Fruit fly (Drosophila melanogaster) whole organism, wandering third instar larva: ENCODE measurements around the gene CG13926.
A peak's percentile ranks its signal among the peaks of the same experiment; 100 is the strongest.

Experiments
- Abd-B ChIP-seq: fragments of >200 bp; optimal IDR thresholded peaks from 2 replicates; lab custom pipeline; 2017; ENCODE audit warnings: missing biosample characterization, missing genetic modification characterization
- CG32264 ChIP-seq: fragments of 200-800 bp; sonication (Bioruptor generic); optimal IDR thresholded peaks from 2 replicates; lab custom pipeline; 2016; ENCODE audit warnings: missing biosample characterization, missing genetic modification characterization
- CG9705 ChIP-seq: fragments of 200-800 bp; sonication (Bioruptor generic); optimal IDR thresholded peaks from 2 replicates; lab custom pipeline; 2018; ENCODE audit warnings: missing biosample characterization, mild to moderate bottlenecking, missing genetic modification characterization
- CrebA ChIP-seq: fragments of 200-800 bp; sonication (Bioruptor generic); optimal IDR thresholded peaks from 2 replicates; lab custom pipeline; 2016; ENCODE audit warnings: missing biosample characterization, mild to moderate bottlenecking, missing genetic modification characterization, borderline replicate concordance
- Dfd ChIP-seq: fragments of >200 bp; optimal IDR thresholded peaks from 2 replicates; lab custom pipeline; 2017; ENCODE audit warnings: missing biosample characterization, missing genetic modification characterization
- Dif ChIP-seq: fragments of 200-275, 200-300 bp; sonication (Bioruptor generic); optimal IDR thresholded peaks from 2 replicates; lab custom pipeline; 2018; ENCODE audit warnings: missing biosample characterization, missing genetic modification characterization; ENCODE audit not compliant: partially characterized antibody
- GATAd ChIP-seq: sonication (Bioruptor generic); optimal IDR thresholded peaks from 2 replicates; lab custom pipeline; 2016; ENCODE audit warnings: missing biosample characterization, missing genetic modification characterization
- HLH106 ChIP-seq: fragments of 200-800 bp; optimal IDR thresholded peaks from 3 replicates; lab custom pipeline; 2019; ENCODE audit warnings: missing biosample characterization, mild to moderate bottlenecking, missing genetic modification characterization, moderate library complexity
- Hnf4 ChIP-seq: fragments of 200-800 bp; sonication (Bioruptor generic); optimal IDR thresholded peaks from 2 replicates; lab custom pipeline; 2016; ENCODE audit warnings: missing biosample characterization, mild to moderate bottlenecking, missing genetic modification characterization
- Hr78 ChIP-seq: fragments of >200 bp; optimal IDR thresholded peaks from 2 replicates; lab custom pipeline; 2017; ENCODE audit warnings: missing biosample characterization, missing genetic modification characterization
- Hr83 ChIP-seq: fragments of 200-300 bp; sonication (Bioruptor generic); optimal IDR thresholded peaks from 2 replicates; lab custom pipeline; 2016; ENCODE audit warnings: missing biosample characterization, mild to moderate bottlenecking, missing genetic modification characterization, moderate library complexity; ENCODE audit not compliant: poor library complexity, severe bottlenecking
- Jra ChIP-seq: sonication (Bioruptor generic); optimal IDR thresholded peaks from 2 replicates; lab custom pipeline; 2016; ENCODE audit warnings: missing biosample characterization, missing genetic modification characterization
- Mio ChIP-seq: sonication (Bioruptor generic); optimal IDR thresholded peaks from 2 replicates; lab custom pipeline; 2016; ENCODE audit warnings: missing biosample characterization, missing genetic modification characterization
- Myc ChIP-seq: fragments of >200 bp; optimal IDR thresholded peaks from 2 replicates; lab custom pipeline; 2017
- N ChIP-seq: fragments of >200 bp; optimal IDR thresholded peaks from 2 replicates; lab custom pipeline; 2018; ENCODE audit warnings: missing biosample characterization, missing external identifiers, missing genetic modification characterization
- OdsH ChIP-seq: fragments of 200-800 bp; sonication (Bioruptor generic); optimal IDR thresholded peaks from 2 replicates; lab custom pipeline; 2016; ENCODE audit warnings: missing biosample characterization, mild to moderate bottlenecking, missing genetic modification characterization
- Rel ChIP-seq, 2 experiments: fragments of 200-800 bp; sonication (Bioruptor generic) in 1 of 2; optimal IDR thresholded peaks; 2 replicates in 1 of 2; 3 replicates in 1 of 2; lab custom pipeline; 2016 to 2019; ENCODE audit warnings: mild to moderate bottlenecking in 2 of 2, missing biosample characterization in 2 of 2, missing genetic modification characterization in 2 of 2, moderate library complexity in 1 of 2
- Vsx2 ChIP-seq: fragments of 200-300, 225-300 bp; sonication (Bioruptor generic); optimal IDR thresholded peaks from 2 replicates; lab custom pipeline; 2018; ENCODE audit warnings: missing biosample characterization, missing genetic modification characterization; ENCODE audit not compliant: partially characterized antibody
- brk ChIP-seq: fragments of 200-800 bp; sonication (Bioruptor generic); optimal IDR thresholded peaks from 2 replicates; lab custom pipeline; 2016; ENCODE audit warnings: missing biosample characterization, mild to moderate bottlenecking, missing genetic modification characterization
- dl ChIP-seq, 2 experiments: fragments of 175-275, 200-275 bp in 1 of 2; fragments of 200-275 bp in 1 of 2; sonication (Bioruptor generic); optimal IDR thresholded peaks; lab custom pipeline; 2018; ENCODE audit warnings: mild to moderate bottlenecking in 2 of 2, missing biosample characterization in 2 of 2, missing genetic modification characterization in 2 of 2, moderate library complexity in 2 of 2; ENCODE audit not compliant: partially characterized antibody in 2 of 2, insufficient read depth in 1 of 2
- dmrt93B ChIP-seq: fragments of 200-800 bp; sonication (Bioruptor generic); optimal IDR thresholded peaks from 2 replicates; lab custom pipeline; 2018; ENCODE audit warnings: missing biosample characterization, mild to moderate bottlenecking, missing genetic modification characterization
- dsf ChIP-seq: sonication (Bioruptor generic); optimal IDR thresholded peaks from 2 replicates; lab custom pipeline; 2016; ENCODE audit warnings: missing biosample characterization, missing genetic modification characterization, borderline replicate concordance
- ey ChIP-seq: fragments of 200-800 bp; sonication (Bioruptor generic); optimal IDR thresholded peaks from 2 replicates; lab custom pipeline; 2016; ENCODE audit warnings: missing biosample characterization, missing genetic modification characterization
- foxo ChIP-seq, 2 experiments: fragments of 200-800 bp; sonication (Bioruptor generic); optimal IDR thresholded peaks; 2 replicates in 1 of 2; 3 replicates in 1 of 2; lab custom pipeline; 2016 to 2017; ENCODE audit warnings: missing biosample characterization in 2 of 2, missing genetic modification characterization in 2 of 2
- fru ChIP-seq: fragments of 200-800 bp; sonication (Bioruptor generic); optimal IDR thresholded peaks from 3 replicates; lab custom pipeline; 2016; ENCODE audit warnings: missing biosample characterization, mild to moderate bottlenecking, missing genetic modification characterization
- h ChIP-seq: fragments of 200-800 bp; sonication (Bioruptor generic); optimal IDR thresholded peaks from 3 replicates; lab custom pipeline; 2016; ENCODE audit warnings: missing biosample characterization, mild to moderate bottlenecking, missing genetic modification characterization
- jim ChIP-seq: fragments of 175-275, 200-325 bp; sonication (Bioruptor generic); optimal IDR thresholded peaks from 2 replicates; lab custom pipeline; 2016; ENCODE audit warnings: missing biosample characterization, mild to moderate bottlenecking, missing genetic modification characterization
- lola ChIP-seq: fragments of >200 bp; optimal IDR thresholded peaks from 2 replicates; lab custom pipeline; 2017; ENCODE audit warnings: missing biosample characterization, missing genetic modification characterization
- pan ChIP-seq: fragments of >200 bp; optimal IDR thresholded peaks from 2 replicates; lab custom pipeline; 2017
- psq ChIP-seq: fragments of 200-800 bp; sonication (Bioruptor generic); optimal IDR thresholded peaks from 3 replicates; lab custom pipeline; 2017; ENCODE audit warnings: missing biosample characterization, mild to moderate bottlenecking, missing genetic modification characterization, moderate library complexity
- rgr ChIP-seq: fragments of 200-800 bp; sonication (Bioruptor generic); optimal IDR thresholded peaks from 3 replicates; lab custom pipeline; 2016; ENCODE audit warnings: missing biosample characterization, mild to moderate bottlenecking, missing genetic modification characterization
- sage ChIP-seq: fragments of 200-800 bp; sonication (Bioruptor generic); optimal IDR thresholded peaks from 2 replicates; lab custom pipeline; 2016; ENCODE audit warnings: missing biosample characterization, mild to moderate bottlenecking, missing genetic modification characterization
- sv ChIP-seq: fragments of 200-800 bp; sonication (Bioruptor generic); optimal IDR thresholded peaks from 3 replicates; lab custom pipeline; 2016; ENCODE audit warnings: missing biosample characterization, missing genetic modification characterization
- tai ChIP-seq: sonication (Bioruptor generic); optimal IDR thresholded peaks from 2 replicates; lab custom pipeline; 2016; ENCODE audit warnings: missing biosample characterization, missing genetic modification characterization
- usp ChIP-seq: fragments of >200 bp; optimal IDR thresholded peaks from 2 replicates; lab custom pipeline; 2017; ENCODE audit warnings: missing biosample characterization, missing genetic modification characterization
- woc ChIP-seq: sonication (Bioruptor generic); optimal IDR thresholded peaks from 2 replicates; lab custom pipeline; 2016; ENCODE audit warnings: missing biosample characterization, mild to moderate bottlenecking, missing genetic modification characterization

The CG13926 gene

dm6 chr3L:1652700-1653200, 34.8 kb upstream of the CG13926 start, which contains the start of the genes CG7970 and Vta1:
Gene CG7970 (plus strand): TSS chr3L:1652750.
Gene Vta1 (minus strand): TSS chr3L:1652900.
- TF ChIP-seq rgr, result no peak
- TF ChIP-seq Hr83 (GFP tag; lab: Kevin White, UChicago), result peak; percentile 35

DNA sequence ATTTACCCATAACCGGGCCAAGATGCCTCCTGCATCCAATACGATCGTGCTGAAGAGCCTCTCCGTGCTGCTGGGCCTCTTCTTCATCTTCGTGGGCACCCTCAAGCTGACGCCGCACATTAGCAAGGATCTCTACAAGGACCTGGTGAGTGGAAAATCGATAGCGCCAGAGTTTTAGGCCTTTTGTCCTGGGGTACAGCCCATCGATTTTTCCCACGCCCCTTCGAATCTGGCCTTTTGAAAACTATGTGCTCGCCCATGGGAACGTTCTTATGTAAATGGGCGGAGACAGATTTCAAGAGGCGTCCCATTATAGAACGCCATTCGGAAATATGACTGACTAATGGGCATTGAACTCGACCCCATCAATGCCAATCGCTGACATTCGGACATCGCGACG, 31.4 kb upstream of the CG13926 start:
- TF ChIP-seq psq (no peak), Myc (lab: Kevin White, UChicago) (no peak), OdsH (no peak), Vsx2 (GFP tag; lab: Kevin White, UChicago) (no peak), ey (GFP tag; lab: Kevin White, UChicago) (no peak), CrebA (no peak), brk (GFP tag; lab: Kevin White, UChicago) (no peak), CG32264 (GFP tag; lab: Kevin White, UChicago) (no peak), sage (no peak), Rel (GFP tag; optimal IDR thresholded peaks at IDR 0.05; lab: Kevin White, UChicago) (no peak), Rel (tag; optimal IDR thresholded peaks at IDR 0.05; lab: Kevin White, UChicago) (no peak)

DNA sequence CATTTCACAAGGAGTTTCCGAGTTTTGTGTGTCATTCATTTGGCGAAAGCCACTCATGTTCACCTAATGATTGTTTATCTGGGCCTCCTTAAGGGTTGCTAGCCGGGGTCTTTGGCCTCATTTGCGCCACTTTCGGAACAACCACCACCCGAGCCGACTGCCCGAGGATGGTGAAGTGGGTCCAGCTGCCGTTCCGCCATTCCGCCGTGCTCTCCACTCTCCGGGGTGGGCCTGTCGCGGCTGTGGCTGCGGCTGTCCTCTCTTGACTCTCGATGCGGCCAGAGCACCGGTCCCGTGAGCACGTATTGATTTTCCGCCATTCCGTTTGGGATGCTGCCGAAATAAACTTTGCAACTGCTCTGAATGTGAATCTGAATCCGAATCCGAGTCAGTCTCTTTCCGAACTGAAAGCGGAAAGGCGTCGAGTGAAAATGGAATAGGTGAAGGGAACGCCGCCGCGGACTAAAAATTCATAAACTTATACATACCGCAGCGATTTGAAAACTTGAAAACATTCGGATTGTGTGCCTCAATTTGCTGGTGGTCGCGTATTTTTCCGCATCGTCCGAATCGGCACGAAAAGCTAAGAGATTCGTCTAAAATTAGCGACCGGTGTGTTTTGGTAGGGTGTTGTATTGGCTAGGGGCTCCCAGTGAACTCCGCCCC, 30.9 kb upstream of the CG13926 start, which contains the start of gene CG13920:
CG13920 (plus strand) TSS at position 255 of the 666 bp plus-strand sequence.
- peak; percentile 10 for TF ChIP-seq Dif
- no peak for TF ChIP-seq usp

- TF ChIP-seq dl (GFP tag; optimal IDR thresholded peaks at IDR 0.05; lab: Kevin White, UChicago; ENCODE audit: insufficient read depth in 1 of 2, partially characterized antibody in 2 of 2) (no peak), sage (no peak), Myc (lab: Kevin White, UChicago) (peak; percentile 51), pan (lab: Kevin White, UChicago) (no peak), Jra (GFP tag; lab: Kevin White, UChicago) (no peak), Rel (GFP tag; optimal IDR thresholded peaks at IDR 0.05; lab: Kevin White, UChicago) (no peak), Rel (tag; optimal IDR thresholded peaks at IDR 0.05; lab: Kevin White, UChicago) (no peak), GATAd (GFP tag; lab: Kevin White, UChicago) (no peak), fru (GFP tag; lab: Kevin White, UChicago) (no peak), usp (no peak), sv (GFP tag; lab: Kevin White, UChicago) (peak; percentile 38), Dif (peak; percentile 25), Mio (GFP tag; lab: Kevin White, UChicago) (no peak), Hr83 (GFP tag; lab: Kevin White, UChicago) (peak; percentile 86), psq (peak; percentile 2), foxo (GFP tag; optimal IDR thresholded peaks at IDR 0.05; lab: Kevin White, UChicago) (peak in 1 of 2 experiments; percentile 44), CrebA (no peak), lola (GFP tag; lab: Kevin White, UChicago) (no peak), tai (no peak), jim (GFP tag; lab: Kevin White, UChicago) (no peak), N (GFP tag; lab: Kevin White, UChicago) (no peak), dmrt93B (no peak), h (no peak), Vsx2 (GFP tag; lab: Kevin White, UChicago) (no peak), dsf (GFP tag; lab: Kevin White, UChicago) (no peak), woc (GFP tag; lab: Kevin White, UChicago) (no peak), ey (GFP tag; lab: Kevin White, UChicago) (peak; percentile 37), CG9705 (GFP tag; lab: Kevin White, UChicago) (no peak), Hr78 (no peak), brk (GFP tag; lab: Kevin White, UChicago) (no peak), Dfd (no peak), HLH106 (tag; lab: Kevin White, UChicago) (no peak), Abd-B (GFP tag; lab: Kevin White, UChicago) (no peak), OdsH (peak; percentile 16), CG32264 (GFP tag; lab: Kevin White, UChicago) (no peak), Hnf4 (GFP tag; lab: Kevin White, UChicago) (peak; percentile 80), rgr (peak; percentile 67)
Observed at dm6 chr3L:1647276-1647919, 29.4 kb upstream of the CG13926 start, which contains the start of the genes CG17249 and Bro. Gene CG17249 (minus strand): TSS chr3L:1647464. Gene Bro (plus strand): TSS chr3L:1647869.
